Worm (Caenorhabditis elegans) whole organism, young adult: ENCODE measurements around the gene R02F11.12.

ENCODE experiments used
- C17E4.6 ChIP-seq: fragments of 200-800 bp; sonication (Bioruptor generic); IDR thresholded peaks from 2 replicates; pipeline ENCODE4 v1.3.6; 2022; ENCODE audit warnings: missing genetic modification reagents, missing genetic modification characterization, missing compliant biosample characterization
- F33H1.4 ChIP-seq: fragments of 200-800 bp; sonication (Bioruptor generic); IDR thresholded peaks from 2 replicates; pipeline ENCODE4 v1.3.6; 2022; ENCODE audit warnings: missing genetic modification reagents, missing genetic modification characterization, missing compliant biosample characterization
- ama-1 ChIP-seq, 3 experiments: fragments of 150-350 bp in 1 of 3; sonication (generic microtip) in 2 of 3; optimal IDR thresholded peaks; 2 replicates each; lab custom pipeline; 2014 to 2018; ENCODE audit warnings: missing biosample characterization in 2 of 3, missing genetic modification characterization in 2 of 3, missing genetic modification reagents in 2 of 3
- nhr-27 ChIP-seq: fragments of 200-800 bp; sonication (Bioruptor generic); optimal IDR thresholded peaks from 2 replicates; lab custom pipeline; 2018; ENCODE audit warnings: mild to moderate bottlenecking, missing genetic modification characterization, moderate library complexity, missing compliant biosample characterization

ce11 chrV:4787836-4788235 is 2.6 kb upstream of the R02F11.12 start:
- TF ChIP-seq C17E4.6 (GFP tag; lab: Robert Waterston, UW) (no peak), nhr-27 (tag; lab: Kevin White, UChicago) (no peak), F33H1.4 (no peak), ama-1 (optimal IDR thresholded peaks at IDR 0.05; lab: Kevin White, UChicago) (no peak), ama-1 (GFP tag; optimal IDR thresholded peaks at IDR 0.05; lab: Kevin White, UChicago) (no peak)
